Worm (Caenorhabditis elegans) whole organism, late embryonic: Measurements from ENCODE around the gene cct-8.

Experiments used
- F13H6.1 ChIP-seq: sonication (generic microtip); optimal IDR thresholded peaks from 2 replicates; lab custom pipeline; 2016; ENCODE audit warnings: missing genetic modification characterization, missing compliant biosample characterization
- Y22D7AL.16 ChIP-seq: sonication (generic microtip); optimal IDR thresholded peaks from 2 replicates; lab custom pipeline; 2016; ENCODE audit warnings: missing genetic modification characterization, missing compliant biosample characterization
- ceh-24 ChIP-seq: sonication (generic microtip); optimal IDR thresholded peaks from 2 replicates; lab custom pipeline; 2016; ENCODE audit warnings: mild to moderate bottlenecking, missing genetic modification characterization, missing compliant biosample characterization
- ceh-45 ChIP-seq: fragments of 200-800 bp; sonication (Bioruptor generic); IDR thresholded peaks from 2 replicates; pipeline ENCODE4 v1.3.6; 2022; ENCODE audit warnings: missing genetic modification reagents, missing genetic modification characterization, missing compliant biosample characterization
- dve-1 ChIP-seq: sonication (generic microtip); optimal IDR thresholded peaks from 2 replicates; lab custom pipeline; 2017; ENCODE audit warnings: antibody characterized with exemption, mild to moderate bottlenecking, missing genetic modification characterization, missing compliant biosample characterization
- ets-4 ChIP-seq: sonication (generic microtip); optimal IDR thresholded peaks from 2 replicates; lab custom pipeline; 2016; ENCODE audit warnings: missing genetic modification characterization, missing compliant biosample characterization
- fkh-10 ChIP-seq: fragments of 150-350 bp; optimal IDR thresholded peaks from 2 replicates; lab custom pipeline; 2014; ENCODE audit warnings: missing biosample characterization, missing genetic modification reagents, missing genetic modification characterization
- nfya-1 ChIP-seq: sonication (generic microtip); optimal IDR thresholded peaks from 2 replicates; lab custom pipeline; 2017; ENCODE audit warnings: missing genetic modification characterization, mild to moderate bottlenecking, missing compliant biosample characterization, antibody characterized with exemption, moderate library complexity
- pha-4 ChIP-seq: fragments of 150-350 bp; optimal IDR thresholded peaks from 2 replicates; lab custom pipeline; 2018; ENCODE audit warnings: missing biosample characterization, missing genetic modification reagents, missing genetic modification characterization
- pqm-1 ChIP-seq: sonication (generic microtip); optimal IDR thresholded peaks from 2 replicates; lab custom pipeline; 2016; ENCODE audit warnings: missing genetic modification characterization, missing compliant biosample characterization
- sox-2 ChIP-seq: fragments of 200-800 bp; sonication (Bioruptor generic); IDR thresholded peaks from 2 replicates; pipeline ENCODE4 v1.3.6; 2022; ENCODE audit warnings: missing genetic modification reagents, missing genetic modification characterization, missing compliant biosample characterization
- tbx-2 ChIP-seq: sonication (generic microtip); optimal IDR thresholded peaks from 2 replicates; lab custom pipeline; 2016; ENCODE audit warnings: missing genetic modification characterization, missing compliant biosample characterization
- unc-55 ChIP-seq: sonication (generic microtip); optimal IDR thresholded peaks from 2 replicates; lab custom pipeline; 2017; ENCODE audit warnings: missing biosample characterization, missing genetic modification reagents, missing genetic modification characterization

DNA sequence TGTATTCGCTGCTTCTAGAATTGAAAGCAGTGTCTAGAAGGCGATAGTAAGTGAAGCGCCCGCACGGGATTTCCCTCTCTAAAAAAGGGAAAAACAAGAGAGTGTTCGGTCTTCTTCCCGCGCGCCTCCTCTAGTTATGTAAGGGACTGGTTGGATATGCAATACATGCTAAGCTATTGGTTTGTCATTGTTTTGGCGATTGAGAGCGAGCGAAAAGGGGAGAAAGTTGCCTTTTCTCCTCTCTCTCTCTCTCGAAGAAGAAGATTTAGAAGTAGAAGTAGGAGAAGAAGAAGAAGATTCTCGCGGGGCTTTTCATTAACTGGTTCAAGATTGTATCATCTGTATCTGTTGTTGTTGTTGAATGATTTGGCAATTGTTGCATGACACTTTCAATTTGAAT lies 19.7 kb downstream of the cct-8 start:
- TF ChIP-seq ceh-45 (GFP tag; lab: Robert Waterston, UW), result no peak
- TF ChIP-seq nfya-1 (tag; lab: Kevin White, UChicago), result no peak
- TF ChIP-seq ceh-24 (tag; lab: Kevin White, UChicago), result no peak
- TF ChIP-seq tbx-2 (tag; lab: Kevin White, UChicago), result no peak
- no peak for TF ChIP-seq ets-4 (tag; lab: Kevin White, UChicago)
- no peak for TF ChIP-seq pqm-1 (tag; lab: Kevin White, UChicago)
- no peak for TF ChIP-seq fkh-10 (GFP tag; lab: Kevin White, UChicago)
- TF ChIP-seq sox-2, result no peak
- TF ChIP-seq dve-1, result no peak
- TF ChIP-seq F13H6.1 (tag; lab: Kevin White, UChicago), result no peak
- no peak for TF ChIP-seq unc-55 (GFP tag; lab: Kevin White, UChicago)
- no peak for TF ChIP-seq Y22D7AL.16 (tag; lab: Kevin White, UChicago)
- TF ChIP-seq pha-4 (tag; lab: Kevin White, UChicago), result no peak
